Fruit fly (Drosophila melanogaster): ENCODE measurements around the gene CG34177.

Gene CG34177

DNA sequence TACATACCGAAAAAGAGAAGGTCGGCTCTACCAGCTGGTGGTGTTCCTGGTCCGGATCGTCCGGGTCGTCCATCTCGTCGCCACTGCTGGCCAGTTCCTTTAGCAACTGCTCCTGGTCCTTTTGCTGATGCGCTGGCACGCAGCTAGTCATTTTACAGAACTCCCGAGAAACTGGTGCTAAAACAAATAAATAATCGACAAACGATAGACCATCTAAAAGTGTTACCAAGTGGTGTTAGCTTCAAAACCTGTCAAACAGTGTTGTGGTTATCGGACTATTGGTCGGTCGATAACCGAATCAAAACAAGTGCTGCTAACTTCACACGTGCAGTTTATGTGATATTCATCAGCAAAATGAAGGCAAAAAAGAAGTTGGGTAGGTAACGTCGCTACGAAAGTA lies 10.7 kb downstream of the CG34177 start, which contains the start of the genes morgue and Elp3 (continued):
- TF ChIP-seq onecut (GFP tag; IDR thresholded peaks at IDR 0.05) (peak; percentile 45), CG16863 (GFP tag; optimal IDR thresholded peaks at IDR 0.05) (no peak), CG3838 (GFP tag; optimal IDR thresholded peaks at IDR 0.05) (no peak), ato (GFP tag; IDR thresholded peaks at IDR 0.05; ENCODE audit: partially characterized antibody) (peak; percentile 82), CG30403 (GFP tag; optimal IDR thresholded peaks at IDR 0.05) (no peak), hb (GFP tag; IDR thresholded peaks at IDR 0.05; ENCODE audit: partially characterized antibody) (0 out of 3 replicates have a peak, but pooled peaks have one; percentile 25), Med (GFP tag) (peak; percentile 73), Myb (GFP tag; optimal IDR thresholded peaks at IDR 0.05) (peak; percentile 34), CG11560 (tag; IDR thresholded peaks at IDR 0.05) (peak; percentile 60; the same call in 1 of the 3 replicates), CG2712 (tag; optimal IDR thresholded peaks at IDR 0.05) (peak; percentile 1), sr (GFP tag; IDR thresholded peaks at IDR 0.05) (no peak), CG8290 (GFP tag; optimal IDR thresholded peaks at IDR 0.05) (no peak), CG8290 (tag; optimal IDR thresholded peaks at IDR 0.05) (peak in 1 of 2 experiments; percentile 50), BEAF-32 (GFP tag; optimal IDR thresholded peaks at IDR 0.05) (peak; percentile 50), Usf (GFP tag; optimal IDR thresholded peaks at IDR 0.05) (no peak), CG30020 (tag; optimal IDR thresholded peaks at IDR 0.05) (peak; percentile 25), CG8359 (GFP tag; optimal IDR thresholded peaks at IDR 0.05; ENCODE audit: borderline replicate concordance) (no peak), Elba2 (GFP tag; optimal IDR thresholded peaks at IDR 0.05) (peak; percentile 56), inv (GFP tag; IDR thresholded peaks at IDR 0.05; ENCODE audit: partially characterized antibody) (peak; percentile 48; the same call in 1 of the 2 replicates), CG14860 (GFP tag; IDR thresholded peaks at IDR 0.05; ENCODE audit: partially characterized antibody) (peak; percentile 72), Max (GFP tag; optimal IDR thresholded peaks at IDR 0.05) (peak; percentile 58), Bgb (GFP tag; IDR thresholded peaks at IDR 0.05; ENCODE audit: partially characterized antibody) (peak; percentile 82), CHES-1-like (GFP tag; optimal IDR thresholded peaks at IDR 0.05) (peak; percentile 31), CG32767 (GFP tag; IDR thresholded peaks at IDR 0.05) (peak; percentile 22; the same call in 1 of the 2 replicates), bigmax (GFP tag; optimal IDR thresholded peaks at IDR 0.05) (no peak), HLH4C (GFP tag; IDR thresholded peaks at IDR 0.05; ENCODE audit: partially characterized antibody) (peak; percentile 87), Scr (GFP tag; IDR thresholded peaks at IDR 0.05; ENCODE audit: partially characterized antibody) (peak; percentile 70), Hr78 (GFP tag; optimal IDR thresholded peaks at IDR 0.05) (no peak), Fer1 (GFP tag; optimal IDR thresholded peaks at IDR 0.05) (peak; percentile 17), dimm (GFP tag; IDR thresholded peaks at IDR 0.05) (no peak), Dp (GFP tag; optimal IDR thresholded peaks at IDR 0.05) (peak; percentile 33), phol (tag; optimal IDR thresholded peaks at IDR 0.05) (peak; percentile 11), Ets65A (GFP tag) (no peak), CG9797 (GFP tag; optimal IDR thresholded peaks at IDR 0.05) (peak; percentile 71), CG14710 (tag; optimal IDR thresholded peaks at IDR 0.05) (peak; percentile 55), CG31441 (GFP tag; IDR thresholded peaks at IDR 0.05) (no peak), Pdp1 (GFP tag; optimal IDR thresholded peaks at IDR 0.05) (peak in 1 of 2 experiments; percentile 30), CG17829 (tag; optimal IDR thresholded peaks at IDR 0.05) (peak; percentile 49), hkb (optimal IDR thresholded peaks at IDR 0.05) (no peak), hkb (GFP tag; IDR thresholded peaks at IDR 0.05) (0 out of 2 replicates have a peak, but pooled peaks have one; percentile 22), repo (GFP tag; optimal IDR thresholded peaks at IDR 0.05) (no peak), E2f2 (GFP tag; IDR thresholded peaks at IDR 0.05) (peak; percentile 39; the same call in 1 of the 2 replicates), CG2116 (GFP tag; optimal IDR thresholded peaks at IDR 0.05) (peak; percentile 68), stwl (tag; optimal IDR thresholded peaks at IDR 0.05) (peak; percentile 88), Sin3A (optimal IDR thresholded peaks at IDR 0.05) (peak; percentile 53)

Data from whole organism, embryonic.